Fruit fly (Drosophila melanogaster) whole organism, embryonic: ENCODE results near the gene Chrac-16.

Experiments
- CG2678 ChIP-seq: fragments of 200-800 bp; sonication (Bioruptor generic); optimal IDR thresholded peaks from 3 replicates; lab custom pipeline; 2019; ENCODE audit warnings: missing biosample characterization, mild to moderate bottlenecking, missing genetic modification characterization, moderate library complexity
- CG3838 ChIP-seq: fragments of 200-800 bp; sonication (Bioruptor generic); optimal IDR thresholded peaks from 3 replicates; lab custom pipeline; 2016; ENCODE audit warnings: missing biosample characterization, missing genetic modification characterization
- CG8359 ChIP-seq: fragments of 200-800 bp; sonication (Bioruptor generic); optimal IDR thresholded peaks from 2 replicates; lab custom pipeline; 2017; ENCODE audit warnings: missing biosample characterization, mild to moderate bottlenecking, missing genetic modification characterization, borderline replicate concordance
- nmo ChIP-seq: fragments of 200-800 bp; sonication (Bioruptor generic); optimal IDR thresholded peaks from 2 replicates; lab custom pipeline; 2018; ENCODE audit warnings: missing biosample characterization, mild to moderate bottlenecking, missing genetic modification characterization, moderate library complexity
- ttk ChIP-seq: fragments of 200-800 bp; sonication (Bioruptor generic); IDR thresholded peaks from 2 replicates; pipeline ENCODE4 v2.1.2; 2022; ENCODE audit warnings: missing biosample characterization, missing genetic modification characterization

- TF ChIP-seq ttk (no peak), CG3838 (GFP tag; lab: Kevin White, UChicago) (no peak), nmo (peak; percentile 65), CG8359 (GFP tag; lab: Kevin White, UChicago) (no peak), CG2678 (tag; lab: Kevin White, UChicago) (peak; percentile 61)
These were observed 13.4 kb downstream of the Chrac-16 start for dm6 chrX:12004395-12004768.
